Worm (Caenorhabditis elegans): Measurements from ENCODE around the gene T02E9.5.

ce11 chrV:11320860-11321259 lies 21.2 kb upstream of the T02E9.5 start:
- no peak for TF ChIP-seq B0261.1 (tag; optimal IDR thresholded peaks at IDR 0.05)
- no peak for TF ChIP-seq ama-1 (optimal IDR thresholded peaks at IDR 0.05)
- no peak for TF ChIP-seq ama-1 (GFP tag; optimal IDR thresholded peaks at IDR 0.05)
- TF ChIP-seq ceh-100 (GFP tag; IDR thresholded peaks at IDR 0.05), result no peak
- TF ChIP-seq nhr-179 (tag; optimal IDR thresholded peaks at IDR 0.05), result no peak
- no peak for TF ChIP-seq let-526 (GFP tag; IDR thresholded peaks at IDR 0.05)
- TF ChIP-seq repo-1 (tag; optimal IDR thresholded peaks at IDR 0.05), result no peak
- TF ChIP-seq F37B4.10 (GFP tag; IDR thresholded peaks at IDR 0.05), result no peak

Measured in whole organism, young adult.